Fruit fly (Drosophila melanogaster): Measurements from ENCODE around the gene Nprl3.

dm6 chr3L:13957789-13958188 lies 43.9 kb downstream of the Nprl3 start:
- TF ChIP-seq CG32121 (GFP tag; IDR thresholded peaks at IDR 0.05) (no peak), CG14655 (GFP tag; optimal IDR thresholded peaks at IDR 0.05) (no peak), D1 (tag; optimal IDR thresholded peaks at IDR 0.05) (no peak), CG9948 (tag; optimal IDR thresholded peaks at IDR 0.05) (no peak)

Measured in whole organism, pupa.